Worm (Caenorhabditis elegans): Measurements from ENCODE around the gene scl-27.

ce11 chrV:385488-385887 is 14.3 kb upstream of the scl-27 start, which contains the start of gene lipl-5:
- TF ChIP-seq elt-1 (tag; optimal IDR thresholded peaks at IDR 0.05; ENCODE audit: borderline replicate concordance, insufficient read depth) (no peak), snpc-4 (tag; optimal IDR thresholded peaks at IDR 0.05) (no peak), unc-62 (GFP tag; optimal IDR thresholded peaks at IDR 0.05) (no peak), lsy-2 (tag; optimal IDR thresholded peaks at IDR 0.05) (no peak), blmp-1 (tag; optimal IDR thresholded peaks at IDR 0.05) (no peak), ces-1 (GFP tag; optimal IDR thresholded peaks at IDR 0.05) (no peak), mep-1 (tag; optimal IDR thresholded peaks at IDR 0.05) (no peak), nhr-76 (tag; optimal IDR thresholded peaks at IDR 0.05) (no peak), mab-5 (tag; optimal IDR thresholded peaks at IDR 0.05) (no peak), ztf-11 (tag; optimal IDR thresholded peaks at IDR 0.05) (no peak), lin-13 (tag; optimal IDR thresholded peaks at IDR 0.05) (no peak), tbx-8 (GFP tag; optimal IDR thresholded peaks at IDR 0.05) (no peak), nhr-2 (tag; optimal IDR thresholded peaks at IDR 0.05) (no peak), flh-1 (GFP tag; optimal IDR thresholded peaks at IDR 0.05) (no peak)

All from whole organism, mixed stage, embryonic.